Worm (Caenorhabditis elegans) whole organism, young adult: ENCODE measurements around the gene asp-18.

ENCODE experiments used
- F23B12.7 ChIP-seq: sonication (generic microtip); optimal IDR thresholded peaks from 2 replicates; lab custom pipeline; 2017; ENCODE audit warnings: missing genetic modification characterization, mild to moderate bottlenecking, missing compliant biosample characterization, antibody characterized with exemption, moderate library complexity; ENCODE audit not compliant: insufficient read depth
- ccch-3 ChIP-seq: fragments of 200-800 bp; sonication (Bioruptor generic); optimal IDR thresholded peaks from 2 replicates; lab custom pipeline; 2018; ENCODE audit warnings: mild to moderate bottlenecking, missing genetic modification characterization, missing compliant biosample characterization
- cebp-1 ChIP-seq, 2 experiments: fragments of 200-800 bp in 1 of 2; sonication (Bioruptor generic) in 1 of 2; sonication (generic microtip) in 1 of 2; IDR thresholded peaks in 1 of 2; optimal IDR thresholded peaks in 1 of 2; 2 replicates each; pipeline versions ENCODE4 v1.3.6 to Lab custom; 2017 to 2022; ENCODE audit warnings: missing compliant biosample characterization in 2 of 2, missing genetic modification characterization in 2 of 2, mild to moderate bottlenecking in 1 of 2, missing genetic modification reagents in 1 of 2, moderate library complexity in 1 of 2
- repo-1 ChIP-seq: sonication (generic microtip); optimal IDR thresholded peaks from 2 replicates; lab custom pipeline; 2017; ENCODE audit warnings: mild to moderate bottlenecking, missing genetic modification characterization, missing compliant biosample characterization
- ztf-18 ChIP-seq: sonication (generic microtip); optimal IDR thresholded peaks from 2 replicates; lab custom pipeline; 2016; ENCODE audit warnings: missing genotype, mild to moderate bottlenecking, missing genetic modification characterization, missing compliant biosample characterization

asp-18 gene

ce11 chrV:18687361-18687760 is 44.1 kb downstream of the asp-18 start:
- no peak for TF ChIP-seq F23B12.7 (tag; lab: Kevin White, UChicago)
- TF ChIP-seq repo-1: no peak
- no peak; the same call in 1 of the 2 replicates for TF ChIP-seq cebp-1 (GFP tag; IDR thresholded peaks at IDR 0.05; lab: Robert Waterston, UW)
- TF ChIP-seq cebp-1 (tag; optimal IDR thresholded peaks at IDR 0.05; lab: Kevin White, UChicago): peak; percentile 92

DNA sequence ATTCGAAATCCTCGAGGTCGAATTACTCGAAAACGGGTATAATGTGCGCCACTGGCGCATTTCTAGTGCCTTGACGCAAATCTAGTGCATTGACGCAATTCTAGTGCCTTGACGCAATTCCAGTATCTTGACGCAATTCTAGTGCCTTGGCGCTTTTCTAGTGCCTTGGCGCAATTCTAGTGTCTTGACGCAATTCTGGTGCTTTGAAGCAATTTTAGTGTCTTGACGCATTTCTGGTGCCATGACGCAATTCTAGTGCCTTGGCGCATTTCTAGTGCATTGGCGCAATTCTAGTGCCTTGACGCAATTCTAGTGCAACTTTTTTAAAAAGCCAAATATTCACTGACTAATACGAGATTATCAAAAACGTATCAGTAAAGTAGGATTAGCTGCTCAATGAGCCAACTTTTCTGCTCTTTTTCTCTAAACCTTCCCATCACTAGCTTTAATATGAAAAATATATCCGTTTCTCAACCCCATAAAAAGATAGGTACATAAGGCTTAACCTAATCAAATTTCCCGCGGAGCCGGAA is 47.0 kb downstream of the asp-18 start, which contains the start of gene Y69H2.17:
Gene Y69H2.17, plus strand, starts transcription at position 483 of the 533 bp plus-strand sequence.
- TF ChIP-seq ccch-3 (GFP tag; lab: Kevin White, UChicago) (no peak), ztf-18 (tag; lab: Kevin White, UChicago) (peak; percentile 54)
